Worm (Caenorhabditis elegans) whole organism, L4 larva: Measurements from ENCODE around the gene W06A7.2.

ENCODE experiments used
- D1046.2 ChIP-seq: fragments of 200-800 bp; sonication (Bioruptor generic); IDR thresholded peaks from 2 replicates; pipeline ENCODE4 v1.3.6; 2022; ENCODE audit warnings: missing genetic modification characterization, missing compliant biosample characterization
- F10B5.3 ChIP-seq: sonication (generic microtip); optimal IDR thresholded peaks from 2 replicates; lab custom pipeline; 2016; ENCODE audit warnings: mild to moderate bottlenecking, missing genetic modification characterization, missing compliant biosample characterization
- F37D6.2 ChIP-seq: sonication (generic microtip); optimal IDR thresholded peaks from 2 replicates; lab custom pipeline; 2016; ENCODE audit warnings: mild to moderate bottlenecking, missing genetic modification characterization, missing compliant biosample characterization
- F44E2.7 ChIP-seq: fragments of 200-800 bp; sonication (Bioruptor generic); IDR thresholded peaks from 2 replicates; pipeline ENCODE4 v2.1.2; 2022; ENCODE audit warnings: missing genetic modification characterization, missing compliant biosample characterization
- R02D3.7 ChIP-seq: fragments of 150-350 bp; sonication (generic microtip); optimal IDR thresholded peaks from 3 replicates; lab custom pipeline; 2014; ENCODE audit warnings: missing biosample characterization, missing genetic modification characterization
- Y105C5A.15 ChIP-seq: fragments of 200-800 bp; sonication (Bioruptor generic); IDR thresholded peaks from 2 replicates; pipeline ENCODE4 v1.3.6; 2022; ENCODE audit warnings: missing genetic modification characterization, missing compliant biosample characterization
- Y5F2A.4 ChIP-seq: fragments of 200-800 bp; sonication (Bioruptor generic); optimal IDR thresholded peaks from 2 replicates; lab custom pipeline; 2018; ENCODE audit warnings: mild to moderate bottlenecking, missing genetic modification characterization, missing compliant biosample characterization
- ZK337.2 ChIP-seq: fragments of 200-800 bp; sonication (Bioruptor generic); IDR thresholded peaks from 2 replicates; pipeline ENCODE4 v1.3.6; 2022; ENCODE audit warnings: missing genetic modification reagents, missing genetic modification characterization, missing compliant biosample characterization
- ZK546.5 ChIP-seq, 2 experiments: sonication (generic microtip); optimal IDR thresholded peaks; 2 replicates each; lab custom pipeline; 2017; ENCODE audit warnings: missing biosample characterization in 2 of 2, missing genetic modification characterization in 2 of 2
- ama-1 ChIP-seq: fragments of 150-350 bp; optimal IDR thresholded peaks from 2 replicates; lab custom pipeline; 2014; ENCODE audit warnings: inconsistent platforms, mixed read lengths
- arid-1 ChIP-seq: fragments of 200-800 bp; sonication (Bioruptor generic); conservative IDR thresholded peaks from 2 replicates; pipeline ENCODE4 v1.3.6; 2022; ENCODE audit warnings: missing genetic modification reagents, missing genetic modification characterization, missing compliant biosample characterization
- ceh-44 ChIP-seq: fragments of 200-800 bp; sonication (Bioruptor generic); IDR thresholded peaks from 2 replicates; pipeline ENCODE4 v1.3.6; 2022; ENCODE audit warnings: missing genetic modification reagents, missing genetic modification characterization, missing compliant biosample characterization
- ces-1 ChIP-seq: fragments of 150-350 bp; sonication (generic microtip); optimal IDR thresholded peaks from 4 replicates; lab custom pipeline; 2014; ENCODE audit warnings: missing biosample characterization, missing genetic modification reagents, missing genetic modification characterization
- ctbp-1 ChIP-seq: fragments of 200-800 bp; sonication (Bioruptor generic); IDR thresholded peaks from 2 replicates; pipeline ENCODE4 v1.3.6; 2022; ENCODE audit warnings: missing genetic modification reagents, missing genetic modification characterization, missing compliant biosample characterization
- dpl-1 ChIP-seq: fragments of 150-350 bp; optimal IDR thresholded peaks from 2 replicates; lab custom pipeline; 2014; ENCODE audit warnings: missing biosample characterization, missing genetic modification reagents, missing genetic modification characterization
- duxl-1 ChIP-seq: sonication (generic microtip); optimal IDR thresholded peaks from 2 replicates; lab custom pipeline; 2016; ENCODE audit warnings: mild to moderate bottlenecking, missing genetic modification characterization, moderate library complexity, missing compliant biosample characterization; ENCODE audit not compliant: poor library complexity
- egl-27 ChIP-seq: sonication (generic microtip); optimal IDR thresholded peaks from 3 replicates; lab custom pipeline; 2017; ENCODE audit warnings: missing biosample characterization, missing genetic modification reagents, missing genetic modification characterization
- egl-43 ChIP-seq: fragments of 200-800 bp; sonication (Bioruptor generic); IDR thresholded peaks from 2 replicates; pipeline ENCODE4 v1.3.6; 2022; ENCODE audit warnings: missing genetic modification reagents, missing genetic modification characterization, missing compliant biosample characterization
- fkh-10 ChIP-seq: fragments of 150-350 bp; optimal IDR thresholded peaks from 2 replicates; lab custom pipeline; 2014; ENCODE audit warnings: missing biosample characterization, missing genetic modification reagents, missing genetic modification characterization
- hlh-11 ChIP-seq: fragments of 200-800 bp; sonication (Bioruptor generic); optimal IDR thresholded peaks from 2 replicates; lab custom pipeline; 2018; ENCODE audit warnings: mild to moderate bottlenecking, missing genetic modification characterization, missing compliant biosample characterization
- lim-7 ChIP-seq: fragments of 200-800 bp; sonication (Bioruptor generic); IDR thresholded peaks from 2 replicates; pipeline ENCODE4 v1.3.6; 2022; ENCODE audit warnings: missing genetic modification characterization, missing compliant biosample characterization
- lin-1 ChIP-seq: fragments of 200-800 bp; sonication (Bioruptor generic); IDR thresholded peaks from 2 replicates; pipeline ENCODE4 v1.3.6; 2022; ENCODE audit warnings: missing genetic modification reagents, missing genetic modification characterization, missing compliant biosample characterization
- lin-13 ChIP-seq: fragments of 150-350 bp; optimal IDR thresholded peaks from 2 replicates; lab custom pipeline; 2014; ENCODE audit warnings: missing biosample characterization, missing genetic modification reagents, missing genetic modification characterization
- lir-3 ChIP-seq: sonication (generic microtip); optimal IDR thresholded peaks from 2 replicates; lab custom pipeline; 2016; ENCODE audit warnings: mild to moderate bottlenecking, missing genetic modification characterization, missing compliant biosample characterization
- madf-9 ChIP-seq: fragments of 200-800 bp; sonication (Bioruptor generic); conservative IDR thresholded peaks from 2 replicates; pipeline ENCODE4 v1.3.6; 2022; ENCODE audit warnings: missing genetic modification reagents, missing genetic modification characterization, missing compliant biosample characterization
- mdt-29 ChIP-seq: fragments of 200-800 bp; sonication (Bioruptor generic); IDR thresholded peaks from 2 replicates; pipeline ENCODE4 v1.3.6; 2022; ENCODE audit warnings: missing genetic modification reagents, missing genetic modification characterization, missing compliant biosample characterization
- mxl-2 ChIP-seq: fragments of 200-800 bp; sonication (Bioruptor generic); conservative IDR thresholded peaks from 2 replicates; pipeline ENCODE4 v1.3.6; 2022; ENCODE audit warnings: missing genetic modification reagents, missing genetic modification characterization, missing compliant biosample characterization
- mxl-3 ChIP-seq: fragments of 200-800 bp; sonication (Bioruptor generic); optimal IDR thresholded peaks from 2 replicates; lab custom pipeline; 2018; ENCODE audit warnings: mild to moderate bottlenecking, missing genetic modification characterization, missing compliant biosample characterization
- nhr-102 ChIP-seq: sonication (generic microtip); optimal IDR thresholded peaks from 2 replicates; lab custom pipeline; 2016; ENCODE audit warnings: mild to moderate bottlenecking, missing genetic modification characterization, moderate library complexity, missing compliant biosample characterization
- nhr-111 ChIP-seq: fragments of 200-800 bp; sonication (Bioruptor generic); optimal IDR thresholded peaks from 2 replicates; lab custom pipeline; 2018; ENCODE audit warnings: mild to moderate bottlenecking, missing genetic modification characterization, missing compliant biosample characterization
- nhr-237 ChIP-seq: sonication (generic microtip); optimal IDR thresholded peaks from 2 replicates; lab custom pipeline; 2017; ENCODE audit warnings: missing biosample characterization, missing genetic modification characterization
- nhr-25 ChIP-seq: sonication (generic microtip); optimal IDR thresholded peaks from 2 replicates; lab custom pipeline; 2017; ENCODE audit warnings: missing genetic modification characterization, mild to moderate bottlenecking, missing compliant biosample characterization, antibody characterized with exemption, moderate library complexity, borderline replicate concordance; ENCODE audit not compliant: insufficient read depth
- nhr-42 ChIP-seq: fragments of 200-800 bp; sonication (Bioruptor generic); IDR thresholded peaks from 2 replicates; pipeline ENCODE4 v1.3.6; 2022; ENCODE audit warnings: missing genetic modification characterization, missing compliant biosample characterization
- nhr-77 ChIP-seq: fragments of 150-350 bp; optimal IDR thresholded peaks from 2 replicates; lab custom pipeline; 2014; ENCODE audit warnings: missing biosample characterization, missing genetic modification characterization
- php-3 ChIP-seq: fragments of 200-800 bp; sonication (Bioruptor generic); IDR thresholded peaks from 2 replicates; pipeline ENCODE4 v1.3.6; 2022; ENCODE audit warnings: missing genetic modification reagents, missing genetic modification characterization, missing compliant biosample characterization
- rbr-2 ChIP-seq: sonication (generic microtip); optimal IDR thresholded peaks from 2 replicates; lab custom pipeline; 2016; ENCODE audit warnings: missing genotype, missing genetic modification characterization, missing compliant biosample characterization
- snpc-4 ChIP-seq: fragments of 150-350 bp; optimal IDR thresholded peaks from 2 replicates; lab custom pipeline; 2014; ENCODE audit warnings: missing biosample characterization, missing genetic modification characterization
- spr-1 ChIP-seq: sonication (generic microtip); optimal IDR thresholded peaks from 2 replicates; lab custom pipeline; 2016; ENCODE audit warnings: mild to moderate bottlenecking, missing genetic modification characterization, missing compliant biosample characterization
- spr-3 ChIP-seq: fragments of 200-800 bp; sonication (Bioruptor generic); optimal IDR thresholded peaks from 2 replicates; lab custom pipeline; 2018; ENCODE audit warnings: mild to moderate bottlenecking, missing genetic modification characterization, missing compliant biosample characterization
- tra-1 ChIP-seq: fragments of 200-800 bp; sonication (Bioruptor generic); IDR thresholded peaks from 2 replicates; pipeline ENCODE4 v1.3.6; 2022; ENCODE audit warnings: missing genetic modification reagents, missing genetic modification characterization, missing compliant biosample characterization
- unc-130 ChIP-seq: sonication (generic microtip); optimal IDR thresholded peaks from 2 replicates; lab custom pipeline; 2016; ENCODE audit warnings: missing genetic modification reagents, missing genetic modification characterization, missing compliant biosample characterization
- unc-62 ChIP-seq, 3 experiments: fragments of 150-350 bp in 1 of 3; sonication (generic microtip); optimal IDR thresholded peaks in 2 of 3; peaks in 1 of 3; 1 replicate in 1 of 3; 2 replicates in 2 of 3; lab custom pipeline; 2014 to 2017; ENCODE audit warnings: missing biosample characterization in 3 of 3, missing genetic modification characterization in 3 of 3, missing genetic modification reagents in 3 of 3, missing genotype in 1 of 3
- zag-1 ChIP-seq: fragments of 150-350 bp; optimal IDR thresholded peaks from 2 replicates; lab custom pipeline; 2014; ENCODE audit warnings: missing biosample characterization, missing genetic modification characterization
- zfp-2 ChIP-seq: sonication (generic microtip); optimal IDR thresholded peaks from 2 replicates; lab custom pipeline; 2016; ENCODE audit warnings: mild to moderate bottlenecking, missing genetic modification characterization, missing compliant biosample characterization
- zfp-3 ChIP-seq: fragments of 200-800 bp; sonication (Bioruptor generic); conservative IDR thresholded peaks from 2 replicates; pipeline ENCODE4 v1.3.6; 2022; ENCODE audit warnings: missing genetic modification reagents, missing genetic modification characterization, missing compliant biosample characterization
- zip-11 ChIP-seq: fragments of 200-800 bp; sonication (Bioruptor generic); IDR thresholded peaks from 2 replicates; pipeline ENCODE4 v1.3.6; 2022; ENCODE audit warnings: missing genetic modification characterization, missing compliant biosample characterization
- ztf-11 ChIP-seq: fragments of 150-350 bp; optimal IDR thresholded peaks from 2 replicates; lab custom pipeline; 2014; ENCODE audit warnings: missing biosample characterization, missing genetic modification characterization
- ztf-7 ChIP-seq: fragments of 150-350 bp; optimal IDR thresholded peaks from 2 replicates; lab custom pipeline; 2014; ENCODE audit warnings: missing biosample characterization, missing genetic modification characterization

Gene W06A7.2

ce11 chrV:14848510-14849206, 27.0 kb downstream of the W06A7.2 start (continued):
- TF ChIP-seq nhr-237 (tag; lab: Kevin White, UChicago) = no peak
- 0 out of 2 replicates have a peak, but pooled peaks have one; percentile 43 for TF ChIP-seq mxl-2
- TF ChIP-seq nhr-25 = no peak
- peak in 1 of 2 experiments; percentile 99 for TF ChIP-seq unc-62 (GFP tag; optimal IDR thresholded peaks at IDR 0.05 in 1 of 2; lab: Kevin White, UChicago)
- TF ChIP-seq unc-62 (tag; optimal IDR thresholded peaks at IDR 0.05; lab: Kevin White, UChicago) = peak; percentile 4
- TF ChIP-seq madf-9 (GFP tag; lab: Robert Waterston, UW) = 0 out of 2 replicates have a peak, but pooled peaks have one; percentile 8

ce11 chrV:14849628-14850027, 28.0 kb downstream of the W06A7.2 start:
- TF ChIP-seq fkh-10 (GFP tag; lab: Kevin White, UChicago) (no peak), madf-9 (GFP tag; lab: Robert Waterston, UW) (no peak), rbr-2 (tag; lab: Kevin White, UChicago) (no peak), F44E2.7 (GFP tag; lab: Robert Waterston, UW) (no peak), lin-1 (no peak), ZK546.5 (tag; optimal IDR thresholded peaks at IDR 0.05; lab: Kevin White, UChicago) (no peak), nhr-111 (GFP tag; lab: Kevin White, UChicago) (no peak), lir-3 (tag; lab: Kevin White, UChicago) (no peak), arid-1 (GFP tag; lab: Robert Waterston, UW) (no peak), duxl-1 (tag; lab: Kevin White, UChicago) (no peak), lim-7 (GFP tag; lab: Robert Waterston, UW) (no peak), lin-13 (GFP tag; lab: Kevin White, UChicago) (peak; percentile 53), ztf-11 (tag; lab: Kevin White, UChicago) (no peak), ceh-44 (no peak), ces-1 (GFP tag; lab: Kevin White, UChicago) (no peak), mdt-29 (GFP tag; lab: Robert Waterston, UW) (no peak), ama-1 (lab: Kevin White, UChicago) (peak; percentile 69), tra-1 (GFP tag; lab: Robert Waterston, UW) (peak; percentile 86), nhr-102 (tag; lab: Kevin White, UChicago) (peak; percentile 52), ctbp-1 (GFP tag; lab: Robert Waterston, UW) (peak; percentile 68), ztf-7 (tag; lab: Kevin White, UChicago) (no peak), nhr-42 (GFP tag; lab: Robert Waterston, UW) (no peak), dpl-1 (peak; percentile 31), Y5F2A.4 (GFP tag; lab: Kevin White, UChicago) (no peak), unc-130 (GFP tag; lab: Kevin White, UChicago) (no peak), hlh-11 (tag; lab: Kevin White, UChicago) (peak; percentile 97), nhr-77 (tag; lab: Kevin White, UChicago) (peak; percentile 74), ZK337.2 (GFP tag; lab: Robert Waterston, UW) (no peak), Y105C5A.15 (GFP tag; lab: Robert Waterston, UW) (no peak), D1046.2 (GFP tag; lab: Robert Waterston, UW) (no peak), zag-1 (no peak), nhr-237 (tag; lab: Kevin White, UChicago) (no peak), zip-11 (GFP tag; lab: Robert Waterston, UW) (no peak), spr-1 (peak; percentile 44), mxl-3 (GFP tag; lab: Kevin White, UChicago) (peak; percentile 96), php-3 (GFP tag; lab: Robert Waterston, UW) (no peak), snpc-4 (tag; lab: Kevin White, UChicago) (no peak), F10B5.3 (tag; lab: Kevin White, UChicago) (no peak), zfp-3 (peak; percentile 55; the same call in 1 of the 2 replicates), zfp-2 (no peak), egl-27 (no peak), egl-43 (GFP tag; lab: Robert Waterston, UW) (0 out of 2 replicates have a peak, but pooled peaks have one; percentile 33), R02D3.7 (tag; lab: Kevin White, UChicago) (no peak), F37D6.2 (tag; lab: Kevin White, UChicago) (no peak), spr-3 (GFP tag; lab: Kevin White, UChicago) (no peak)
